Fruit fly (Drosophila melanogaster): ENCODE data around the gene Nhe3.

Gene Nhe3

DNA sequence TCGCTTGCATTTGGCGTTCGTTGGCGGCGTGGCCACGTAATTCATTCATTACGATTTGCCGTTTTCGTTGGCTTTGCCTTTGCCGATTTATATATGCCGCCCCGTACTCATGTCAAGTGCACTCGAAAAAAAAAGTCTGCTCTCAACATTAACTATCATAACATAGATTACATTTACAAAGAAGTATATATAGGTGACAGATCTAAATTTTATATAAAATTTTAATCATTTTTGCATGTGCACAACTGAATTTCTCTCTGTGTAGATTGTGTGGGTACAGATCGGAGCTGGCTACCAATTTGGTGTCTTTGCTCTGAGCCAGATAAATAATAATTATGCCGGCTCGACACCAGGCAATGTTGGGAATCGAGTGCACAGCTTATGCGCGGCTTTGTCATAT is 14.2 kb upstream of the Nhe3 start (continued):
- TF ChIP-seq ase (GFP tag; IDR thresholded peaks at IDR 0.05): peak; percentile 59; the same call in 1 of the 3 replicates
- TF ChIP-seq sd (tag; optimal IDR thresholded peaks at IDR 0.05): no peak
- TF ChIP-seq CG10979 (tag; optimal IDR thresholded peaks at IDR 0.05): peak; percentile 45
- TF ChIP-seq Ssrp (tag; optimal IDR thresholded peaks at IDR 0.05): peak; percentile 42
- no peak for TF ChIP-seq pros (GFP tag; optimal IDR thresholded peaks at IDR 0.05)
- TF ChIP-seq CG17186 (GFP tag; optimal IDR thresholded peaks at IDR 0.05): no peak
- peak; percentile 9 for TF ChIP-seq mam (GFP tag; optimal IDR thresholded peaks at IDR 0.05)
- no peak for TF ChIP-seq CG5245 (GFP tag; optimal IDR thresholded peaks at IDR 0.05)
- no peak for TF ChIP-seq CG31365 (tag; optimal IDR thresholded peaks at IDR 0.05)
- TF ChIP-seq trh (GFP tag; optimal IDR thresholded peaks at IDR 0.05): no peak
- peak; percentile 51; the same call in 1 of the 3 replicates for TF ChIP-seq CG2889 (GFP tag; IDR thresholded peaks at IDR 0.05)
- TF ChIP-seq NFAT (GFP tag; IDR thresholded peaks at IDR 0.05): no peak
- peak; percentile 1 for TF ChIP-seq caup (GFP tag; optimal IDR thresholded peaks at IDR 0.05; ENCODE audit: severe bottlenecking)
- no peak for TF ChIP-seq shn (GFP tag; optimal IDR thresholded peaks at IDR 0.05)
- no peak for TF ChIP-seq YL-1 (GFP tag; optimal IDR thresholded peaks at IDR 0.05)
- no peak for TF ChIP-seq B-H2 (GFP tag; optimal IDR thresholded peaks at IDR 0.05)
- no peak for TF ChIP-seq psq (GFP tag; optimal IDR thresholded peaks at IDR 0.05)
- TF ChIP-seq Dbx (GFP tag; IDR thresholded peaks at IDR 0.05): no peak
- TF ChIP-seq CG2199 (GFP tag; IDR thresholded peaks at IDR 0.05): no peak
- no peak for TF ChIP-seq crol (GFP tag; IDR thresholded peaks at IDR 0.05)
- TF ChIP-seq Atf3 (GFP tag; optimal IDR thresholded peaks at IDR 0.05): peak; percentile 6
- TF ChIP-seq zen2 (GFP tag; IDR thresholded peaks at IDR 0.05; ENCODE audit: partially characterized antibody): no peak
- no peak for TF ChIP-seq Sin3A (optimal IDR thresholded peaks at IDR 0.05)
- TF ChIP-seq CG12236 (GFP tag; optimal IDR thresholded peaks at IDR 0.05): peak; percentile 21
- peak; percentile 30 for TF ChIP-seq Asciz (GFP tag; optimal IDR thresholded peaks at IDR 0.05)
- no peak for TF ChIP-seq Taf1 (GFP tag; IDR thresholded peaks at IDR 0.05)
- peak; percentile 39 for TF ChIP-seq nmo (GFP tag; optimal IDR thresholded peaks at IDR 0.05)
- TF ChIP-seq Bteb2 (GFP tag; optimal IDR thresholded peaks at IDR 0.05): no peak
- TF ChIP-seq gfzf (GFP tag; optimal IDR thresholded peaks at IDR 0.05): no peak
- no peak for TF ChIP-seq corto (GFP tag; optimal IDR thresholded peaks at IDR 0.05)
- no peak for TF ChIP-seq CG4360 (GFP tag; IDR thresholded peaks at IDR 0.05)
- no peak for TF ChIP-seq usp (GFP tag; optimal IDR thresholded peaks at IDR 0.05)
- TF ChIP-seq CG43689 (GFP tag; IDR thresholded peaks at IDR 0.05): no peak
- TF ChIP-seq CG6854 (GFP tag; optimal IDR thresholded peaks at IDR 0.05): no peak
- TF ChIP-seq CoRest (tag; optimal IDR thresholded peaks at IDR 0.05): peak; percentile 9
- TF ChIP-seq Opbp (GFP tag; IDR thresholded peaks at IDR 0.05; ENCODE audit: partially characterized antibody): no peak
- TF ChIP-seq CG9437 (GFP tag; optimal IDR thresholded peaks at IDR 0.05): no peak
- no peak for TF ChIP-seq HmgZ (tag; optimal IDR thresholded peaks at IDR 0.05)
- TF ChIP-seq CG32772 (GFP tag; IDR thresholded peaks at IDR 0.05): peak; percentile 27; the same call in 1 of the 2 replicates
- TF ChIP-seq CG16779 (GFP tag; IDR thresholded peaks at IDR 0.05): no peak
- TF ChIP-seq ewg (GFP tag; optimal IDR thresholded peaks at IDR 0.05): no peak
- TF ChIP-seq Elba2 (GFP tag; optimal IDR thresholded peaks at IDR 0.05): no peak
- no peak for TF ChIP-seq wdn (GFP tag; IDR thresholded peaks at IDR 0.05)
- TF ChIP-seq CG1024 (GFP tag; IDR thresholded peaks at IDR 0.05): 0 out of 2 replicates have a peak, but pooled peaks have one; percentile 17
- TF ChIP-seq Kr (GFP tag; optimal IDR thresholded peaks at IDR 0.05): no peak
- peak; percentile 68 for TF ChIP-seq zen (tag; optimal IDR thresholded peaks at IDR 0.05)
- peak; percentile 64 for TF ChIP-seq Rfx (GFP tag; IDR thresholded peaks at IDR 0.05)
- no peak for TF ChIP-seq Adf1 (GFP tag; IDR thresholded peaks at IDR 0.05)
- TF ChIP-seq Spps (tag; optimal IDR thresholded peaks at IDR 0.05): no peak
- peak; percentile 15 for TF ChIP-seq CG18619 (GFP tag; optimal IDR thresholded peaks at IDR 0.05)
- no peak for TF ChIP-seq Optix (GFP tag; IDR thresholded peaks at IDR 0.05)
- peak; percentile 48 for TF ChIP-seq dmrt99B (tag; optimal IDR thresholded peaks at IDR 0.05)
